Fruit fly (Drosophila melanogaster) whole organism, embryonic: ENCODE measurements around the gene Tob.

ENCODE experiments used
- Adf1 ChIP-seq: fragments of 200-800 bp; sonication (Bioruptor generic); IDR thresholded peaks from 2 replicates; pipeline ENCODE4 v1.3.6; 2022; ENCODE audit warnings: missing biosample characterization, missing genetic modification characterization
- CG10979 ChIP-seq: fragments of 200-800 bp; sonication (Bioruptor generic); optimal IDR thresholded peaks from 2 replicates; lab custom pipeline; 2018; ENCODE audit warnings: missing biosample characterization, mild to moderate bottlenecking, missing genetic modification characterization, moderate library complexity
- CG11093 ChIP-seq: fragments of 200-800 bp; sonication (Bioruptor generic); IDR thresholded peaks from 3 replicates; pipeline ENCODE4 v1.3.6; 2022; ENCODE audit warnings: missing biosample characterization, missing genetic modification characterization
- CG11504 ChIP-seq: fragments of 200-800 bp; sonication (Bioruptor generic); optimal IDR thresholded peaks from 3 replicates; lab custom pipeline; 2019; ENCODE audit warnings: missing biosample characterization, mild to moderate bottlenecking, missing genetic modification characterization, moderate library complexity
- CG12769 ChIP-seq: fragments of 200-800 bp; sonication (Bioruptor generic); optimal IDR thresholded peaks from 2 replicates; lab custom pipeline; 2019; ENCODE audit warnings: missing biosample characterization, mild to moderate bottlenecking, missing genetic modification characterization, moderate library complexity
- CG13775 ChIP-seq: fragments of 200-800 bp; sonication (Bioruptor generic); optimal IDR thresholded peaks from 3 replicates; lab custom pipeline; 2017; ENCODE audit warnings: missing biosample characterization, mild to moderate bottlenecking, missing genetic modification characterization
- CG13894 ChIP-seq: fragments of 200-800 bp; sonication (Bioruptor generic); optimal IDR thresholded peaks from 3 replicates; lab custom pipeline; 2018; ENCODE audit warnings: missing biosample characterization, mild to moderate bottlenecking, missing genetic modification characterization, moderate library complexity
- CG2120 ChIP-seq: fragments of 200-800 bp; sonication (Bioruptor generic); optimal IDR thresholded peaks from 3 replicates; lab custom pipeline; 2016; ENCODE audit warnings: missing biosample characterization, missing genetic modification characterization
- CG34224 ChIP-seq: fragments of 200-800 bp; sonication (Bioruptor generic); IDR thresholded peaks from 3 replicates; pipeline ENCODE4 v1.3.6; 2022; ENCODE audit warnings: missing biosample characterization, missing genetic modification characterization; ENCODE audit not compliant: partially characterized antibody
- CG4730 ChIP-seq: fragments of 200-800 bp; sonication (Bioruptor generic); IDR thresholded peaks from 2 replicates; pipeline ENCODE4 v1.3.6; 2022; ENCODE audit warnings: missing biosample characterization, missing genetic modification characterization
- CG6654 ChIP-seq: fragments of 200-800 bp; sonication (Bioruptor generic); optimal IDR thresholded peaks from 2 replicates; lab custom pipeline; 2017; ENCODE audit warnings: missing biosample characterization, mild to moderate bottlenecking, missing genetic modification characterization
- CG6765 ChIP-seq: fragments of 200-800 bp; sonication (Bioruptor generic); optimal IDR thresholded peaks from 3 replicates; lab custom pipeline; 2017; ENCODE audit warnings: missing biosample characterization, mild to moderate bottlenecking, missing genetic modification characterization
- CG6813 ChIP-seq: fragments of 200-800 bp; sonication (Bioruptor generic); optimal IDR thresholded peaks from 2 replicates; lab custom pipeline; 2017; ENCODE audit warnings: missing biosample characterization, missing genetic modification characterization, mild to moderate bottlenecking, moderate library complexity, missing genetic modification reagents
- CG6854 ChIP-seq: fragments of 200-800 bp; sonication (Bioruptor generic); optimal IDR thresholded peaks from 3 replicates; lab custom pipeline; 2017; ENCODE audit warnings: missing biosample characterization, mild to moderate bottlenecking, missing genetic modification characterization
- CG7357 ChIP-seq: fragments of 200-800 bp; sonication (Bioruptor generic); IDR thresholded peaks from 3 replicates; pipeline ENCODE4 v1.3.6; 2022; ENCODE audit warnings: missing biosample characterization, missing genetic modification characterization
- CG8290 ChIP-seq, 3 experiments: fragments of 200-800 bp; sonication (Bioruptor generic); optimal IDR thresholded peaks; 2 replicates each; lab custom pipeline; 2016 to 2019; ENCODE audit warnings: missing biosample characterization in 3 of 3, missing genetic modification characterization in 3 of 3, mild to moderate bottlenecking in 2 of 3, moderate library complexity in 1 of 3
- CoRest ChIP-seq: fragments of 200-800 bp; sonication (Bioruptor generic); optimal IDR thresholded peaks from 3 replicates; lab custom pipeline; 2018; ENCODE audit warnings: missing biosample characterization, mild to moderate bottlenecking, missing genetic modification characterization, moderate library complexity
- Dad ChIP-seq: fragments of 200-800 bp; sonication (Bioruptor generic); optimal IDR thresholded peaks from 3 replicates; lab custom pipeline; 2016; ENCODE audit warnings: missing biosample characterization, missing genetic modification characterization
- Deaf1 ChIP-seq: fragments of 200-800 bp; optimal IDR thresholded peaks from 3 replicates; lab custom pipeline; 2019; ENCODE audit warnings: missing biosample characterization, mild to moderate bottlenecking, missing genetic modification characterization, moderate library complexity
- Dref ChIP-seq: fragments of 200-800 bp; sonication (Bioruptor generic); IDR thresholded peaks from 2 replicates; pipeline ENCODE4 v1.3.6; 2022; ENCODE audit warnings: missing biosample characterization, missing genetic modification characterization
- ERR ChIP-seq: fragments of 200-800 bp; sonication (Bioruptor generic); optimal IDR thresholded peaks from 2 replicates; lab custom pipeline; 2016; ENCODE audit warnings: missing biosample characterization, missing genetic modification characterization
- Hand ChIP-seq: fragments of 200-800 bp; sonication (Bioruptor generic); optimal IDR thresholded peaks from 2 replicates; lab custom pipeline; 2017; ENCODE audit warnings: mild to moderate bottlenecking, missing biosample characterization, missing genetic modification reagents, missing genetic modification characterization
- HmgD ChIP-seq: fragments of 200-800 bp; sonication (Bioruptor generic); optimal IDR thresholded peaks from 3 replicates; lab custom pipeline; 2016; ENCODE audit warnings: missing biosample characterization, missing genetic modification characterization
- HmgZ ChIP-seq: fragments of 200-800 bp; sonication (Bioruptor generic); optimal IDR thresholded peaks from 2 replicates; lab custom pipeline; 2018; ENCODE audit warnings: missing biosample characterization, mild to moderate bottlenecking, missing genetic modification characterization
- Jarid2 ChIP-seq: fragments of 200-800 bp; sonication (Bioruptor generic); optimal IDR thresholded peaks from 3 replicates; lab custom pipeline; 2017; ENCODE audit warnings: mild to moderate bottlenecking, missing biosample characterization, missing genetic modification reagents, missing genetic modification characterization
- MBD-R2 ChIP-seq: fragments of 200-800 bp; sonication (Bioruptor generic); IDR thresholded peaks from 2 replicates; pipeline ENCODE4 v1.3.6; 2022; ENCODE audit warnings: missing biosample characterization, missing genetic modification characterization
- Sox100B ChIP-seq: fragments of 200-800 bp; sonication (Bioruptor generic); optimal IDR thresholded peaks from 3 replicates; lab custom pipeline; 2018; ENCODE audit warnings: missing biosample characterization, mild to moderate bottlenecking, missing genetic modification characterization
- Taf1 ChIP-seq: fragments of 200-800 bp; sonication (Bioruptor generic); IDR thresholded peaks from 2 replicates; pipeline ENCODE4 v1.3.6; 2022; ENCODE audit warnings: missing biosample characterization, missing genetic modification characterization
- ab ChIP-seq: fragments of 200-800 bp; sonication (Bioruptor generic); optimal IDR thresholded peaks from 2 replicates; lab custom pipeline; 2016; ENCODE audit warnings: missing biosample characterization, missing genetic modification characterization
- cas ChIP-seq: fragments of 200-800 bp; sonication (Bioruptor generic); IDR thresholded peaks from 2 replicates; pipeline ENCODE4 v1.3.6; 2022; ENCODE audit warnings: missing biosample characterization, missing genetic modification characterization
- dmrt11E ChIP-seq: fragments of 200-800 bp; sonication (Bioruptor generic); optimal IDR thresholded peaks from 3 replicates; lab custom pipeline; 2018; ENCODE audit warnings: missing biosample characterization, mild to moderate bottlenecking, missing genetic modification characterization, moderate library complexity
- gcm ChIP-seq: fragments of 200-800 bp; sonication (Bioruptor generic); optimal IDR thresholded peaks from 2 replicates; lab custom pipeline; 2019; ENCODE audit warnings: missing biosample characterization, mild to moderate bottlenecking, missing genetic modification characterization, moderate library complexity
- insv ChIP-seq, 2 experiments: fragments of 200-800 bp; sonication (Bioruptor generic); optimal IDR thresholded peaks; 3 replicates each; lab custom pipeline; 2016 to 2018; ENCODE audit warnings: missing biosample characterization in 2 of 2, missing genetic modification characterization in 2 of 2
- mirr ChIP-seq: fragments of 200-800 bp; sonication (Bioruptor generic); optimal IDR thresholded peaks from 3 replicates; lab custom pipeline; 2018; ENCODE audit warnings: missing biosample characterization, mild to moderate bottlenecking, missing genetic modification characterization
- mld ChIP-seq: fragments of 200-800 bp; sonication (Bioruptor generic); IDR thresholded peaks from 3 replicates; pipeline ENCODE4 v1.3.6; 2022; ENCODE audit warnings: missing biosample characterization, missing genetic modification characterization; ENCODE audit not compliant: partially characterized antibody
- odd ChIP-seq: fragments of 200-800 bp; sonication (Bioruptor generic); optimal IDR thresholded peaks from 2 replicates; lab custom pipeline; 2017; ENCODE audit warnings: missing biosample characterization, mild to moderate bottlenecking, missing genetic modification characterization
- otp ChIP-seq: fragments of 200-800 bp; sonication (Bioruptor generic); IDR thresholded peaks from 3 replicates; pipeline ENCODE4, ENCODE4 v1.3.6; 2022; ENCODE audit warnings: missing biosample characterization, missing genetic modification characterization
- pros ChIP-seq: fragments of 200-800 bp; sonication (Bioruptor generic); optimal IDR thresholded peaks from 3 replicates; lab custom pipeline; 2019; ENCODE audit warnings: missing biosample characterization, mild to moderate bottlenecking, missing genetic modification characterization, moderate library complexity
- pum ChIP-seq: fragments of 200-800 bp; sonication (Bioruptor generic); optimal IDR thresholded peaks from 2 replicates; lab custom pipeline; 2016; ENCODE audit warnings: missing biosample characterization, missing genetic modification characterization
- pzg ChIP-seq: fragments of 200-800 bp; sonication (Bioruptor generic); optimal IDR thresholded peaks from 3 replicates; lab custom pipeline; 2018; ENCODE audit warnings: missing biosample characterization, mild to moderate bottlenecking, missing genetic modification characterization, moderate library complexity
- sens ChIP-seq: fragments of 200-800 bp; sonication (Bioruptor generic); peaks from one replicate; lab custom pipeline; 2016; ENCODE audit warnings: missing biosample characterization, missing genetic modification characterization
- so ChIP-seq: fragments of 200-800 bp; sonication (Bioruptor generic); IDR thresholded peaks from 3 replicates; pipeline ENCODE4 v1.3.6; 2022; ENCODE audit warnings: missing biosample characterization, missing genetic modification characterization
- sqz ChIP-seq: fragments of 200-800 bp; sonication (Bioruptor generic); optimal IDR thresholded peaks from 3 replicates; lab custom pipeline; 2018; ENCODE audit warnings: missing biosample characterization, mild to moderate bottlenecking, missing genetic modification characterization
- ssp ChIP-seq: fragments of 200-800 bp; sonication (Bioruptor generic); IDR thresholded peaks from 2 replicates; pipeline ENCODE4 v1.3.6; 2022; ENCODE audit warnings: missing biosample characterization, missing genetic modification characterization
- tio ChIP-seq: fragments of 200-800 bp; sonication (Bioruptor generic); optimal IDR thresholded peaks from 2 replicates; lab custom pipeline; 2017; ENCODE audit warnings: missing biosample characterization, missing genetic modification characterization, inconsistent platforms
- trh ChIP-seq: fragments of 200-800 bp; sonication (Bioruptor generic); optimal IDR thresholded peaks from 2 replicates; lab custom pipeline; 2016; ENCODE audit warnings: missing biosample characterization, missing genetic modification characterization
- vfl ChIP-seq: fragments of 200-800 bp; sonication (Bioruptor generic); optimal IDR thresholded peaks from 2 replicates; lab custom pipeline; 2016; ENCODE audit warnings: missing biosample characterization, missing genetic modification characterization
- vvl ChIP-seq: fragments of 200-800 bp; sonication (Bioruptor generic); IDR thresholded peaks from 2 replicates; pipeline ENCODE4 v1.3.6; 2022; ENCODE audit warnings: missing biosample characterization, missing genetic modification characterization
- z ChIP-seq: fragments of 200-800 bp; sonication (Bioruptor generic); IDR thresholded peaks from 3 replicates; pipeline ENCODE4 v1.3.6; 2022; ENCODE audit warnings: missing biosample characterization, missing genetic modification characterization

Gene Tob

dm6 chrX:16091431-16091990 is at the start of gene Tob:
Gene Tob (minus strand): TSS chrX:16091495.
- peak; percentile 27; the same call in 1 of the 2 replicates for TF ChIP-seq MBD-R2 (GFP tag; lab: Robert Waterston, UW)
- peak; percentile 36 for TF ChIP-seq CG11504 (tag; lab: Kevin White, UChicago)
- peak; percentile 52 for TF ChIP-seq HmgZ (tag; lab: Kevin White, UChicago)
- TF ChIP-seq otp (GFP tag; lab: Robert Waterston, UW), result 0 out of 3 replicates have a peak, but pooled peaks have one; percentile 9
- TF ChIP-seq CG2120, result peak; percentile 4
- TF ChIP-seq Hand (GFP tag; lab: Kevin White, UChicago), result peak; percentile 3
- no peak for TF ChIP-seq Dref (GFP tag; lab: Robert Waterston, UW)
- TF ChIP-seq gcm, result peak; percentile 8
- TF ChIP-seq sqz (GFP tag; lab: Kevin White, UChicago), result peak; percentile 29
- peak; percentile 26 for TF ChIP-seq Sox100B (GFP tag; lab: Kevin White, UChicago)
- peak; percentile 24 for TF ChIP-seq pros (GFP tag; lab: Kevin White, UChicago)
- no peak for TF ChIP-seq CoRest
- TF ChIP-seq mirr, result peak; percentile 73
- peak; percentile 3 for TF ChIP-seq odd (GFP tag; lab: Kevin White, UChicago)
- no peak for TF ChIP-seq vfl (GFP tag; lab: Kevin White, UChicago)
- TF ChIP-seq pzg (GFP tag; lab: Kevin White, UChicago), result peak; percentile 4
- TF ChIP-seq CG7357 (GFP tag; lab: Robert Waterston, UW), result no peak
- TF ChIP-seq Jarid2 (GFP tag; lab: Kevin White, UChicago), result peak; percentile 93
- TF ChIP-seq ERR, result peak; percentile 4
- TF ChIP-seq CG11093, result no peak
- TF ChIP-seq HmgD (GFP tag; lab: Kevin White, UChicago), result peak; percentile 38
- no peak for TF ChIP-seq CG6654 (GFP tag; lab: Kevin White, UChicago)
- peak; percentile 35 for TF ChIP-seq CG6813
- TF ChIP-seq CG6765 (GFP tag; lab: Kevin White, UChicago), result peak; percentile 58
- no peak for TF ChIP-seq CG4730 (GFP tag; lab: Robert Waterston, UW)
- peak; percentile 4 for TF ChIP-seq CG10979
- no peak for TF ChIP-seq CG13775 (GFP tag; lab: Kevin White, UChicago)
- TF ChIP-seq Adf1 (GFP tag; lab: Robert Waterston, UW), result peak; percentile 29; the same call in 1 of the 2 replicates
- no peak for TF ChIP-seq CG8290 (GFP tag; optimal IDR thresholded peaks at IDR 0.05; lab: Kevin White, UChicago)
- peak in 1 of 2 experiments; percentile 82 for TF ChIP-seq CG8290 (tag; optimal IDR thresholded peaks at IDR 0.05; lab: Kevin White, UChicago)
- peak; percentile 12; the same call in 1 of the 2 replicates for TF ChIP-seq cas
- 0 out of 3 replicates have a peak, but pooled peaks have one; percentile 18 for TF ChIP-seq z (GFP tag; lab: Robert Waterston, UW)
- TF ChIP-seq Taf1, result 0 out of 2 replicates have a peak, but pooled peaks have one; percentile 20
- peak in 1 of 2 experiments; percentile 32 for TF ChIP-seq insv (GFP tag; optimal IDR thresholded peaks at IDR 0.05; lab: Kevin White, UChicago)
- peak; percentile 100 for TF ChIP-seq Deaf1 (tag; lab: Kevin White, UChicago)
- TF ChIP-seq CG6854 (GFP tag; lab: Kevin White, UChicago), result peak; percentile 4
- no peak for TF ChIP-seq vvl
- TF ChIP-seq CG34224, result peak; percentile 20; the same call in 1 of the 3 replicates
- TF ChIP-seq ab (GFP tag; lab: Kevin White, UChicago), result no peak
- peak; percentile 64 for TF ChIP-seq CG13894 (tag; lab: Kevin White, UChicago)
- no peak for TF ChIP-seq ssp (GFP tag; lab: Robert Waterston, UW)
- TF ChIP-seq tio (GFP tag; lab: Kevin White, UChicago), result no peak
- 0 out of 3 replicates have a peak, but pooled peaks have one; percentile 14 for TF ChIP-seq mld
- peak; percentile 32; the same call in 1 of the 3 replicates for TF ChIP-seq so (GFP tag; lab: Robert Waterston, UW)
- no peak for TF ChIP-seq dmrt11E
- TF ChIP-seq pum (GFP tag; lab: Kevin White, UChicago), result no peak
- peak; percentile 73 for TF ChIP-seq CG12769 (tag; lab: Kevin White, UChicago)
- peak; percentile 10 for TF ChIP-seq Dad (GFP tag; lab: Kevin White, UChicago)
- peak; percentile 79 for TF ChIP-seq sens (GFP tag; lab: Kevin White, UChicago)
- no peak for TF ChIP-seq trh (GFP tag; lab: Kevin White, UChicago)
